Fruit fly (Drosophila melanogaster) whole organism, embryonic: Measurements from ENCODE around the gene CG6178.
A peak's percentile ranks its signal among the peaks of the same experiment; 100 is the strongest.

ENCODE experiments used
- Asciz ChIP-seq: fragments of 200-800 bp; sonication (Bioruptor generic); optimal IDR thresholded peaks from 2 replicates; lab custom pipeline; 2017; ENCODE audit warnings: missing biosample characterization, mild to moderate bottlenecking, missing genetic modification characterization, missing genetic modification reagents
- CG10147 ChIP-seq: fragments of 200-800 bp; sonication (Bioruptor generic); optimal IDR thresholded peaks from 2 replicates; lab custom pipeline; 2019; ENCODE audit warnings: missing biosample characterization, mild to moderate bottlenecking, missing genetic modification characterization, moderate library complexity
- CG10209 ChIP-seq: fragments of 200-800 bp; sonication (Bioruptor generic); optimal IDR thresholded peaks from 3 replicates; lab custom pipeline; 2017; ENCODE audit warnings: missing biosample characterization, mild to moderate bottlenecking, missing genetic modification characterization, missing genetic modification reagents
- CG10431 ChIP-seq: fragments of 200-800 bp; sonication (Bioruptor generic); optimal IDR thresholded peaks from 3 replicates; lab custom pipeline; 2018; ENCODE audit warnings: missing biosample characterization, mild to moderate bottlenecking, missing genetic modification characterization
- CG11085 ChIP-seq: fragments of 200-800 bp; sonication (Bioruptor generic); IDR thresholded peaks from 2 replicates; pipeline ENCODE4 v1.3.6; 2022; ENCODE audit warnings: missing biosample characterization, missing genetic modification characterization
- CG11696 ChIP-seq: fragments of 200-800 bp; sonication (Bioruptor generic); IDR thresholded peaks from 2 replicates; pipeline ENCODE4 v1.3.6; 2022; ENCODE audit warnings: missing biosample characterization, missing genetic modification characterization
- CG12391 ChIP-seq: fragments of 200-800 bp; sonication (Bioruptor generic); optimal IDR thresholded peaks from 3 replicates; lab custom pipeline; 2018; ENCODE audit warnings: missing biosample characterization, mild to moderate bottlenecking, missing genetic modification characterization, moderate library complexity
- CG13287 ChIP-seq: fragments of 200-800 bp; sonication (Bioruptor generic); IDR thresholded peaks from 2 replicates; pipeline ENCODE4 v1.3.6; 2022; ENCODE audit warnings: missing biosample characterization, missing genetic modification characterization; ENCODE audit not compliant: partially characterized antibody
- CG14860 ChIP-seq: fragments of 200-800 bp; sonication (Bioruptor generic); IDR thresholded peaks from 3 replicates; pipeline ENCODE4 v1.3.6; 2022; ENCODE audit warnings: missing biosample characterization, missing genetic modification characterization; ENCODE audit not compliant: partially characterized antibody
- CG15073 ChIP-seq: fragments of 200-800 bp; sonication (Bioruptor generic); optimal IDR thresholded peaks from 2 replicates; lab custom pipeline; 2016; ENCODE audit warnings: missing biosample characterization, missing genetic modification characterization
- CG17829 ChIP-seq: fragments of 200-800 bp; optimal IDR thresholded peaks from 2 replicates; lab custom pipeline; 2019; ENCODE audit warnings: missing biosample characterization, mild to moderate bottlenecking, missing genetic modification characterization, moderate library complexity
- CG2116 ChIP-seq: fragments of 200-800 bp; sonication (Bioruptor generic); optimal IDR thresholded peaks from 3 replicates; lab custom pipeline; 2018; ENCODE audit warnings: missing biosample characterization, mild to moderate bottlenecking, missing genetic modification characterization
- CG2678 ChIP-seq: fragments of 200-800 bp; sonication (Bioruptor generic); optimal IDR thresholded peaks from 3 replicates; lab custom pipeline; 2019; ENCODE audit warnings: missing biosample characterization, mild to moderate bottlenecking, missing genetic modification characterization, moderate library complexity
- CG2712 ChIP-seq: fragments of 200-800 bp; optimal IDR thresholded peaks from 3 replicates; lab custom pipeline; 2019; ENCODE audit warnings: missing biosample characterization, mild to moderate bottlenecking, missing genetic modification characterization, moderate library complexity
- CG30403 ChIP-seq: fragments of 200-800 bp; sonication (Bioruptor generic); optimal IDR thresholded peaks from 3 replicates; lab custom pipeline; 2016; ENCODE audit warnings: missing biosample characterization, missing genetic modification characterization
- CG31441 ChIP-seq: fragments of 200-800 bp; sonication (Bioruptor generic); IDR thresholded peaks from 2 replicates; pipeline ENCODE4 v1.3.6; 2022; ENCODE audit warnings: missing biosample characterization, missing genetic modification characterization
- CG6272 ChIP-seq: fragments of 200-800 bp; sonication (Bioruptor generic); IDR thresholded peaks from 2 replicates; pipeline ENCODE4 v1.3.6; 2022; ENCODE audit warnings: missing biosample characterization, missing genetic modification characterization
- CG6813 ChIP-seq: fragments of 200-800 bp; sonication (Bioruptor generic); optimal IDR thresholded peaks from 2 replicates; lab custom pipeline; 2017; ENCODE audit warnings: missing biosample characterization, missing genetic modification characterization, mild to moderate bottlenecking, moderate library complexity, missing genetic modification reagents
- CG6854 ChIP-seq: fragments of 200-800 bp; sonication (Bioruptor generic); optimal IDR thresholded peaks from 3 replicates; lab custom pipeline; 2017; ENCODE audit warnings: missing biosample characterization, mild to moderate bottlenecking, missing genetic modification characterization
- CG7839 ChIP-seq: fragments of 200-800 bp; sonication (Bioruptor generic); optimal IDR thresholded peaks from 3 replicates; lab custom pipeline; 2018; ENCODE audit warnings: missing biosample characterization, mild to moderate bottlenecking, missing genetic modification characterization, moderate library complexity
- CG7928 ChIP-seq: fragments of 200-800 bp; sonication (Bioruptor generic); optimal IDR thresholded peaks from 2 replicates; lab custom pipeline; 2017; ENCODE audit warnings: missing biosample characterization, mild to moderate bottlenecking, missing genetic modification characterization
- CG8388 ChIP-seq: fragments of 200-800 bp; sonication (Bioruptor generic); optimal IDR thresholded peaks from 2 replicates; lab custom pipeline; 2019; ENCODE audit warnings: missing biosample characterization, mild to moderate bottlenecking, missing genetic modification characterization, moderate library complexity
- Doc2 ChIP-seq: fragments of 200-800 bp; sonication (Bioruptor generic); IDR thresholded peaks from 2 replicates; pipeline ENCODE4 v1.3.6; 2022; ENCODE audit warnings: missing biosample characterization, missing genetic modification characterization
- Doc3 ChIP-seq: fragments of 200-800 bp; sonication (Bioruptor generic); IDR thresholded peaks from 3 replicates; pipeline ENCODE4 v1.3.6; 2022; ENCODE audit warnings: missing biosample characterization, missing genetic modification characterization; ENCODE audit not compliant: partially characterized antibody
- Elba2 ChIP-seq: fragments of 200-800 bp; sonication (Bioruptor generic); optimal IDR thresholded peaks from 3 replicates; lab custom pipeline; 2016; ENCODE audit warnings: missing biosample characterization, missing genetic modification characterization
- Ets97D ChIP-seq: fragments of 200-800 bp; sonication (Bioruptor generic); optimal IDR thresholded peaks from 3 replicates; lab custom pipeline; 2016; ENCODE audit warnings: missing biosample characterization, missing genetic modification characterization
- Fer1 ChIP-seq: fragments of 200-800 bp; sonication (Bioruptor generic); optimal IDR thresholded peaks from 2 replicates; lab custom pipeline; 2017; ENCODE audit warnings: missing biosample characterization, mild to moderate bottlenecking, missing genetic modification characterization
- Fer3 ChIP-seq: fragments of 200-800 bp; sonication (Bioruptor generic); optimal IDR thresholded peaks from 2 replicates; lab custom pipeline; 2018; ENCODE audit warnings: missing biosample characterization, mild to moderate bottlenecking, missing genetic modification characterization, moderate library complexity
- NK7.1 ChIP-seq: fragments of 200-800 bp; sonication (Bioruptor generic); optimal IDR thresholded peaks from 3 replicates; lab custom pipeline; 2016; ENCODE audit warnings: missing biosample characterization, missing genetic modification characterization
- Ptx1 ChIP-seq: fragments of 200-800 bp; sonication (Bioruptor generic); IDR thresholded peaks from 2 replicates; pipeline ENCODE4 v1.3.6; 2022; ENCODE audit warnings: missing biosample characterization, missing genetic modification characterization
- cad ChIP-seq: fragments of >200 bp; optimal IDR thresholded peaks from 2 replicates; lab custom pipeline; 2017; ENCODE audit warnings: missing biosample characterization, missing genetic modification characterization
- dpn ChIP-seq, 2 experiments: fragments of 200-800 bp; sonication (Bioruptor generic); optimal IDR thresholded peaks; 3 replicates each; lab custom pipeline; 2016; ENCODE audit warnings: missing biosample characterization in 2 of 2, missing genetic modification characterization in 2 of 2
- grau ChIP-seq: fragments of 200-800 bp; optimal IDR thresholded peaks from 3 replicates; lab custom pipeline; 2019; ENCODE audit warnings: missing biosample characterization, mild to moderate bottlenecking, missing genetic modification characterization, moderate library complexity
- hkb ChIP-seq, 2 experiments: fragments of 200-800 bp in 1 of 2; fragments of >200 bp in 1 of 2; sonication (Bioruptor generic) in 1 of 2; IDR thresholded peaks in 1 of 2; optimal IDR thresholded peaks in 1 of 2; 2 replicates each; pipeline versions ENCODE4 v1.3.6 to Lab custom; 2017 to 2022; ENCODE audit warnings: missing biosample characterization in 1 of 2, missing genetic modification characterization in 1 of 2
- hth ChIP-seq: fragments of >200 bp; optimal IDR thresholded peaks from 2 replicates; lab custom pipeline; 2017; ENCODE audit warnings: inconsistent platforms
- knrl ChIP-seq: fragments of 200-800 bp; sonication (Bioruptor generic); IDR thresholded peaks from 3 replicates; pipeline ENCODE4 v1.3.6; 2022; ENCODE audit warnings: missing biosample characterization, missing genetic modification characterization; ENCODE audit not compliant: partially characterized antibody
- lbe ChIP-seq: fragments of 200-800 bp; sonication (Bioruptor generic); optimal IDR thresholded peaks from 2 replicates; lab custom pipeline; 2016; ENCODE audit warnings: missing biosample characterization, mild to moderate bottlenecking, missing genetic modification characterization
- pita ChIP-seq: fragments of 200-800 bp; sonication (Bioruptor generic); optimal IDR thresholded peaks from 2 replicates; lab custom pipeline; 2017; ENCODE audit warnings: missing biosample characterization, mild to moderate bottlenecking, missing genetic modification characterization
- pzg ChIP-seq: fragments of 200-800 bp; sonication (Bioruptor generic); optimal IDR thresholded peaks from 3 replicates; lab custom pipeline; 2018; ENCODE audit warnings: missing biosample characterization, mild to moderate bottlenecking, missing genetic modification characterization, moderate library complexity
- ro ChIP-seq: fragments of 200-800 bp; sonication (Bioruptor generic); IDR thresholded peaks from 2 replicates; pipeline ENCODE4 v1.3.6; 2022; ENCODE audit warnings: missing biosample characterization, missing genetic modification characterization
- sens ChIP-seq: fragments of 200-800 bp; sonication (Bioruptor generic); peaks from one replicate; lab custom pipeline; 2016; ENCODE audit warnings: missing biosample characterization, missing genetic modification characterization
- sens-2 ChIP-seq: fragments of 200-800 bp; sonication (Bioruptor generic); IDR thresholded peaks from 2 replicates; pipeline ENCODE4 v1.3.6; 2022; ENCODE audit warnings: missing biosample characterization, missing genetic modification characterization
- sna ChIP-seq: fragments of 200-800 bp; sonication (Bioruptor generic); IDR thresholded peaks from 2 replicates; pipeline ENCODE4 v1.3.6; 2022; ENCODE audit warnings: missing biosample characterization, missing genetic modification characterization; ENCODE audit not compliant: partially characterized antibody
- sob ChIP-seq: fragments of 200-800 bp; sonication (Bioruptor generic); IDR thresholded peaks from 2 replicates; pipeline ENCODE4 v1.3.6; 2022; ENCODE audit warnings: missing biosample characterization, missing genetic modification characterization
- sqz ChIP-seq: fragments of 200-800 bp; sonication (Bioruptor generic); optimal IDR thresholded peaks from 3 replicates; lab custom pipeline; 2018; ENCODE audit warnings: missing biosample characterization, mild to moderate bottlenecking, missing genetic modification characterization
- sug ChIP-seq: fragments of 200-800 bp; optimal IDR thresholded peaks from 2 replicates; lab custom pipeline; 2019; ENCODE audit warnings: missing biosample characterization, mild to moderate bottlenecking, missing genetic modification characterization, moderate library complexity
- tin ChIP-seq: fragments of 200-800 bp; sonication (Bioruptor generic); optimal IDR thresholded peaks from 3 replicates; lab custom pipeline; 2016; ENCODE audit warnings: missing biosample characterization, missing genetic modification characterization
- vfl ChIP-seq: fragments of 200-800 bp; sonication (Bioruptor generic); optimal IDR thresholded peaks from 2 replicates; lab custom pipeline; 2016; ENCODE audit warnings: missing biosample characterization, missing genetic modification characterization
- wdn ChIP-seq: fragments of 200-800 bp; sonication (Bioruptor generic); IDR thresholded peaks from 2 replicates; pipeline ENCODE4 v1.3.6; 2022; ENCODE audit warnings: missing biosample characterization, missing genetic modification characterization
- wek ChIP-seq: fragments of 200-800 bp; sonication (Bioruptor generic); optimal IDR thresholded peaks from 3 replicates; lab custom pipeline; 2018; ENCODE audit warnings: missing biosample characterization, mild to moderate bottlenecking, missing genetic modification characterization, moderate library complexity

Gene CG6178

DNA sequence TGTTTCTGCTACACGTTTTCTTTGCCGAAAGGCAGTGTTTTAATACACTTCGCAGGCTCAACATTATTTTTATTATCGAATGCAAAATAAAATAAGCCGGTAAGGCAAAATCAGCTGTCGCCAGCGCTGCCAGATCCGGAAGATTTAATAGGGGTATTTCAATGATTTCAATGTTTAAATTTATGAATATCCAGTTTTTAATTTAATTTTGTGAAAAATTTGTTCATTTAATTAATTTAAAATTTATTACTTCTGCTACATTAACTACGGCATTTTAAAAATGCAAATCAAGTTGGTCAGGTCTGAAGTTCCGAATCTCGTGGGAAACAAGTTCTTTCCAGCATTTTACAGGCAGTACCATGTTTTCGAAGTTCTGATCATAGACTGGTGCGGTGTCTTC, 3.3 kb upstream of the CG6178 start, which contains the start of gene Slimp (continued):
- TF ChIP-seq CG11696 (GFP tag; lab: Robert Waterston, UW) (no peak), vfl (GFP tag; lab: Kevin White, UChicago) (no peak), CG10209 (GFP tag; lab: Kevin White, UChicago) (no peak), sqz (GFP tag; lab: Kevin White, UChicago) (peak; percentile 69), knrl (GFP tag; lab: Robert Waterston, UW) (0 out of 3 replicates have a peak, but pooled peaks have one; percentile 17), Fer3 (tag; lab: Kevin White, UChicago) (peak; percentile 5), CG2116 (GFP tag; lab: Kevin White, UChicago) (peak; percentile 18), CG6272 (GFP tag; lab: Robert Waterston, UW) (no peak), grau (tag; lab: Kevin White, UChicago) (peak; percentile 40), CG6813 (GFP tag; lab: Kevin White, UChicago) (no peak), NK7.1 (GFP tag; lab: Kevin White, UChicago) (no peak), CG30403 (GFP tag; lab: Kevin White, UChicago) (peak; percentile 26), CG7928 (GFP tag; lab: Kevin White, UChicago) (no peak), sug (tag; lab: Kevin White, UChicago) (peak; percentile 21), ro (GFP tag; lab: Robert Waterston, UW) (no peak), CG6854 (GFP tag; lab: Kevin White, UChicago) (no peak), CG10147 (peak; percentile 13), pzg (GFP tag; lab: Kevin White, UChicago) (peak; percentile 34), sens-2 (no peak), Ets97D (peak; percentile 20), CG10431 (no peak), CG8388 (peak; percentile 5), pita (GFP tag; lab: Kevin White, UChicago) (no peak), CG14860 (GFP tag; lab: Robert Waterston, UW) (no peak), lbe (GFP tag; lab: Kevin White, UChicago) (peak; percentile 7), Doc2 (GFP tag; lab: Robert Waterston, UW) (no peak), hth (lab: Kevin White, UChicago) (no peak), CG11085 (GFP tag; lab: Robert Waterston, UW) (no peak), hkb (optimal IDR thresholded peaks at IDR 0.05; lab: Kevin White, UChicago) (no peak), hkb (GFP tag; IDR thresholded peaks at IDR 0.05; lab: Robert Waterston, UW) (0 out of 2 replicates have a peak, but pooled peaks have one; percentile 28), Fer1 (GFP tag; lab: Kevin White, UChicago) (peak; percentile 13), sens (peak; percentile 82), CG2678 (tag; lab: Kevin White, UChicago) (peak; percentile 39), Asciz (GFP tag; lab: Kevin White, UChicago) (no peak), sob (GFP tag; lab: Robert Waterston, UW) (0 out of 2 replicates have a peak, but pooled peaks have one; percentile 20), CG13287 (peak; percentile 39), CG15073 (GFP tag; lab: Kevin White, UChicago) (no peak), Doc3 (GFP tag; lab: Robert Waterston, UW) (no peak), sna (peak; percentile 20; the same call in 1 of the 2 replicates), Elba2 (GFP tag; lab: Kevin White, UChicago) (peak; percentile 45), Ptx1 (GFP tag; lab: Robert Waterston, UW) (0 out of 2 replicates have a peak, but pooled peaks have one; percentile 20), dpn (GFP tag; optimal IDR thresholded peaks at IDR 0.05; lab: Kevin White, UChicago) (peak in 1 of 2 experiments; percentile 22), CG2712 (peak; percentile 48), wdn (GFP tag; lab: Robert Waterston, UW) (no peak), cad (GFP tag; lab: Kevin White, UChicago) (no peak), CG7839 (peak; percentile 6), tin (GFP tag; lab: Kevin White, UChicago) (peak; percentile 1), CG17829 (tag; lab: Kevin White, UChicago) (peak; percentile 13), wek (GFP tag; lab: Kevin White, UChicago) (peak; percentile 98), CG12391 (peak; percentile 40), CG31441 (GFP tag; lab: Robert Waterston, UW) (0 out of 2 replicates have a peak, but pooled peaks have one; percentile 24)
